Worm (Caenorhabditis elegans) whole organism, L3 larva: ENCODE data around the gene cdc-25.2.

Experiments used
- R02D3.7 ChIP-seq: fragments of 150-350 bp; optimal IDR thresholded peaks from 2 replicates; lab custom pipeline; 2014; ENCODE audit warnings: missing biosample characterization, missing genetic modification characterization
- aly-2 ChIP-seq: fragments of 150-350 bp; optimal IDR thresholded peaks from 2 replicates; lab custom pipeline; 2014; ENCODE audit warnings: missing biosample characterization, missing genetic modification characterization
- ama-1 ChIP-seq: fragments of 150-350 bp; optimal IDR thresholded peaks from 2 replicates; lab custom pipeline; 2018
- fkh-10 ChIP-seq: sonication (generic microtip); optimal IDR thresholded peaks from 2 replicates; lab custom pipeline; 2017; ENCODE audit warnings: missing biosample characterization, missing genetic modification reagents, missing genetic modification characterization
- jun-1 ChIP-seq: fragments of 150-350 bp; optimal IDR thresholded peaks from 2 replicates; lab custom pipeline; 2014; ENCODE audit warnings: missing biosample characterization, missing genetic modification reagents, missing genetic modification characterization
- pha-4 ChIP-seq: fragments of 150-350 bp; optimal IDR thresholded peaks from 2 replicates; lab custom pipeline; 2014; ENCODE audit warnings: missing biosample characterization, missing genetic modification reagents, missing genetic modification characterization

DNA sequence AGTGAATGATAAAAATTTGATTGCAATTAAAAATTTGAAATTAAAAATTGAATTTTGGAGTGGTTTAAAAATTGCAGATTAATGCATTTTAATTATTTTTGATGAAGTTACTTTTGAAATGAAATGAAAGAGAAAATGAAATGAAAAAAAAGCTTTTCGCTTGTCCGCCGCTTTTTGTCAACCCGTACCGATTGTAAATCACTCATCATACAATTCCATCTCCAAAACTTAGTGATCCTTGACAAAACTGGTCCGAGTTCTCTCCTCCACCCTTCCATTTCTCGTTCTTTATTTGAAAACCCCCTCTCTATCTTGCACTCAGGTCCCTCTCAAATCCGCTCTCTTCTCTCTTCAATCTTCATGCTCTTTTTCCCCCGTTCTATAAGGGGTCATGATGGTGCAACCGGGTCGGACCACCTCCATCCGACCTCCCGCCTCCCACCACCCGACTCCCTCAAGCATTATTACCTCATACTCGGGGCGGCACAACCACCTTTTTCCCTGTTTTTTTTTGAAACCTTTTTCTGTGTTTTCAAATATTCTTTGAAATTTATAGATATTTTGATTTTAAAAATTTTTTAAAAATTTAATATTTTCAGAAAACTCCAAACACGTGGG is 10.3 kb downstream of the cdc-25.2 start:
- TF ChIP-seq jun-1 (tag; lab: Kevin White, UChicago) (no peak), ama-1 (no peak), fkh-10 (GFP tag; lab: Kevin White, UChicago) (no peak), aly-2 (no peak), pha-4 (tag; lab: Kevin White, UChicago) (no peak), R02D3.7 (tag; lab: Kevin White, UChicago) (no peak)
